Worm (Caenorhabditis elegans) whole organism, L2 larva: Measurements from ENCODE around the gene fbxb-48.

Source experiments
- F13H6.1 ChIP-seq: sonication (generic microtip); optimal IDR thresholded peaks from 2 replicates; lab custom pipeline; 2016; ENCODE audit warnings: missing genetic modification characterization, missing compliant biosample characterization
- ama-1 ChIP-seq: fragments of 150-350 bp; optimal IDR thresholded peaks from 2 replicates; lab custom pipeline; 2018; ENCODE audit warnings: inconsistent platforms
- lin-11 ChIP-seq: fragments of 150-350 bp; sonication (generic microtip); optimal IDR thresholded peaks from 2 replicates; lab custom pipeline; 2014; ENCODE audit warnings: missing biosample characterization, missing genetic modification characterization, inconsistent platforms, mixed read lengths
- lin-13 ChIP-seq: fragments of 150-350 bp; optimal IDR thresholded peaks from 2 replicates; lab custom pipeline; 2014; ENCODE audit warnings: missing biosample characterization, missing genetic modification reagents, missing genetic modification characterization
- lin-39 ChIP-seq: fragments of 150-350 bp; optimal IDR thresholded peaks from 2 replicates; lab custom pipeline; 2014; ENCODE audit warnings: missing biosample characterization, missing genetic modification reagents, missing genetic modification characterization
- mdl-1 ChIP-seq, 2 experiments: fragments of 150-350 bp in 1 of 2; sonication (generic microtip) in 1 of 2; optimal IDR thresholded peaks; 2 replicates each; lab custom pipeline; 2017; ENCODE audit warnings: missing biosample characterization in 2 of 2, missing genetic modification characterization in 2 of 2
- nhr-12 ChIP-seq: fragments of 150-350 bp; optimal IDR thresholded peaks from 2 replicates; lab custom pipeline; 2014; ENCODE audit warnings: missing biosample characterization, missing genetic modification characterization
- skn-1 ChIP-seq: sonication (generic microtip); optimal IDR thresholded peaks from 2 replicates; lab custom pipeline; 2017; ENCODE audit warnings: missing biosample characterization, missing genetic modification characterization
- snpc-4 ChIP-seq: fragments of 150-350 bp; optimal IDR thresholded peaks from 2 replicates; lab custom pipeline; 2014; ENCODE audit warnings: missing biosample characterization, missing genetic modification characterization
- unc-39 ChIP-seq: fragments of 150-350 bp; optimal IDR thresholded peaks from 2 replicates; lab custom pipeline; 2014; ENCODE audit warnings: missing biosample characterization, missing genetic modification characterization
- unc-55 ChIP-seq: fragments of 150-350 bp; sonication (generic microtip); optimal IDR thresholded peaks from 3 replicates; lab custom pipeline; 2014; ENCODE audit warnings: missing biosample characterization, missing genetic modification reagents, missing genetic modification characterization

- TF ChIP-seq mdl-1 (tag; optimal IDR thresholded peaks at IDR 0.05; lab: Kevin White, UChicago) (no peak), nhr-12 (tag; lab: Kevin White, UChicago) (no peak), unc-39 (no peak), lin-39 (tag; lab: Kevin White, UChicago) (no peak), ama-1 (lab: Kevin White, UChicago) (no peak), lin-11 (tag; lab: Kevin White, UChicago) (no peak), snpc-4 (tag; lab: Kevin White, UChicago) (no peak), lin-13 (GFP tag; lab: Kevin White, UChicago) (no peak), skn-1 (tag; lab: Kevin White, UChicago) (no peak), F13H6.1 (no peak), unc-55 (no peak)
These were observed 47.7 kb upstream of the fbxb-48 start for ce11 chrII:1766715-1767114.
